Fruit fly (Drosophila melanogaster) whole organism, embryonic: Measurements from ENCODE around the gene mei-218.

ENCODE experiments used
- CG10267 ChIP-seq: fragments of 200-800 bp; sonication (Bioruptor generic); optimal IDR thresholded peaks from 2 replicates; lab custom pipeline; 2018; ENCODE audit warnings: missing biosample characterization, mild to moderate bottlenecking, missing genetic modification characterization, moderate library complexity
- CG10366 ChIP-seq: fragments of 200-800 bp; sonication (Bioruptor generic); IDR thresholded peaks from 2 replicates; pipeline ENCODE4 v1.3.6; 2022; ENCODE audit warnings: missing biosample characterization, missing genetic modification characterization
- CG32532 ChIP-seq: fragments of 200-800 bp; sonication (Bioruptor generic); IDR thresholded peaks from 2 replicates; pipeline ENCODE4 v1.3.6; 2022; ENCODE audit warnings: missing biosample characterization, missing genetic modification characterization
- CG9437 ChIP-seq: fragments of 200-800 bp; sonication (Bioruptor generic); optimal IDR thresholded peaks from 2 replicates; lab custom pipeline; 2018; ENCODE audit warnings: missing biosample characterization, mild to moderate bottlenecking, missing genetic modification characterization
- CkIIα-i1 ChIP-seq: fragments of 200-800 bp; sonication (Bioruptor generic); IDR thresholded peaks from 2 replicates; pipeline ENCODE4 v1.3.6; 2022; ENCODE audit warnings: missing biosample characterization, missing genetic modification characterization
- Dref ChIP-seq: fragments of 200-800 bp; sonication (Bioruptor generic); IDR thresholded peaks from 2 replicates; pipeline ENCODE4 v1.3.6; 2022; ENCODE audit warnings: missing biosample characterization, missing genetic modification characterization
- danr ChIP-seq: fragments of 200-800 bp; sonication (Bioruptor generic); IDR thresholded peaks from 2 replicates; pipeline ENCODE4 v1.3.6; 2022; ENCODE audit warnings: missing biosample characterization, missing genetic modification characterization

- TF ChIP-seq Dref (GFP tag; lab: Robert Waterston, UW) (no peak), CG10366 (GFP tag; lab: Robert Waterston, UW) (no peak), CG9437 (no peak), danr (GFP tag; lab: Robert Waterston, UW) (no peak), CG10267 (tag; lab: Kevin White, UChicago) (no peak), CkIIα-i1 (GFP tag; lab: Robert Waterston, UW) (no peak), CG32532 (GFP tag; lab: Robert Waterston, UW) (no peak)
Observed at dm6 chrX:17188167-17188566, 45.4 kb upstream of the mei-218 start.
